Fruit fly (Drosophila melanogaster) whole organism, embryonic: ENCODE data around the gene firl.

Source experiments
- CG10267 ChIP-seq: fragments of 200-800 bp; sonication (Bioruptor generic); optimal IDR thresholded peaks from 2 replicates; lab custom pipeline; 2018; ENCODE audit warnings: missing biosample characterization, mild to moderate bottlenecking, missing genetic modification characterization, moderate library complexity
- CG13624 ChIP-seq: fragments of 200-800 bp; sonication (Bioruptor generic); optimal IDR thresholded peaks from 2 replicates; lab custom pipeline; 2016; ENCODE audit warnings: missing biosample characterization, missing genetic modification characterization
- CG16813 ChIP-seq: fragments of 200-800 bp; sonication (Bioruptor generic); IDR thresholded peaks from 3 replicates; pipeline ENCODE4 v1.3.6; 2022; ENCODE audit warnings: missing biosample characterization, missing genetic modification characterization; ENCODE audit not compliant: partially characterized antibody
- CG4617 ChIP-seq: fragments of 200-800 bp; sonication (Bioruptor generic); optimal IDR thresholded peaks from 3 replicates; lab custom pipeline; 2016; ENCODE audit warnings: missing biosample characterization, missing genetic modification characterization, borderline replicate concordance
- CG6765 ChIP-seq: fragments of 200-800 bp; sonication (Bioruptor generic); optimal IDR thresholded peaks from 3 replicates; lab custom pipeline; 2017; ENCODE audit warnings: missing biosample characterization, mild to moderate bottlenecking, missing genetic modification characterization
- Elba2 ChIP-seq: fragments of 200-800 bp; sonication (Bioruptor generic); optimal IDR thresholded peaks from 3 replicates; lab custom pipeline; 2016; ENCODE audit warnings: missing biosample characterization, missing genetic modification characterization
- eyg ChIP-seq: fragments of 200-800 bp; sonication (Bioruptor generic); optimal IDR thresholded peaks from 3 replicates; lab custom pipeline; 2016; ENCODE audit warnings: missing biosample characterization, missing genetic modification characterization
- kay ChIP-seq: fragments of 200-800 bp; sonication (Bioruptor generic); optimal IDR thresholded peaks from 2 replicates; lab custom pipeline; 2016; ENCODE audit warnings: missing biosample characterization, missing genetic modification characterization

- TF ChIP-seq CG10267 (tag; lab: Kevin White, UChicago) (peak; percentile 18), CG6765 (GFP tag; lab: Kevin White, UChicago) (no peak), eyg (GFP tag; lab: Kevin White, UChicago) (no peak), Elba2 (GFP tag; lab: Kevin White, UChicago) (no peak), CG13624 (GFP tag; lab: Kevin White, UChicago) (no peak), kay (no peak), CG16813 (no peak), CG4617 (GFP tag; lab: Kevin White, UChicago) (no peak)
These were observed 17.9 kb downstream of the firl start, which contains the start of gene Plzf for dm6 chr2L:12048723-12049122.
